Fruit fly (Drosophila melanogaster): ENCODE measurements around the gene Septin2.

Gene Septin2

DNA sequence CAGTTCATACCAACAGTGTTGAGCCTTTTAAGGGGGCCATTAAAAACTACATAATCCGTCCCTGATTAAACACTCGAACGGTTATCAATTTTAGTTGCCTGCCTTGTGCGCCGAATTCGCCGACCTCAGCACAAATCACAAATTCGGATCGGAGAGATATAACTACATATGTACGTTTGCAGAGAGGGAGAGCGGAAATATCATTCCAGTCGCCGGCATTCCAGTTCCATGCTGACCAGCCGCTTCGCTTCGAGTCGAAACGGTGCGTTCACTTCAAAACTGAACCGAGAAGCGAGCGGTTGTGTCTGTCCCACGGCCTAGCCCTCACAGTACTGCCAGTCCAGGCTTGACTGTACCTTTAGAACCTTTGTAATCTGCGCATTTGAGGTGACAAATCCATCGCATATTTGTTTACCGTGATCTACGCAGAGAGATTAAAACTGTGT lies 13.6 kb downstream of the Septin2 start:
- TF ChIP-seq noc (tag; optimal IDR thresholded peaks at IDR 0.05) = peak; percentile 72

DNA sequence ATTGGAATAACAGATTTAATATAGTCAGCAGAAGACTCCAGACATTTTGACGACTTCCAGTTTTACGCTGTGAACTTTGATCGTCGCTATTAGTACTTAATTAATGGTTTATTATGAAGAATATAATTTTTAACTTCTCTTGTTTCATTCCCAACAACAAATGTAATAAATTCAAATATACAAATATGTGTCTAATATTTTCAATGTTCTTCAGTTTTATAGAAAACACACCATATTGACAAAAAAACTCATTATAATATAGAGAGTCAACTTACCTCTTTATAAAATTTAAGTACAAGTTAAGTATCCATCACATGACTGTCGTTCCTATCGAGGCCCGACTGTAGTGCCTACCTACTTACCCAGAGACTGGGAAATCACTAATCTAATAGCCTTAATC lies 14.8 kb downstream of the Septin2 start:
- TF ChIP-seq noc (tag; optimal IDR thresholded peaks at IDR 0.05) = no peak

DNA sequence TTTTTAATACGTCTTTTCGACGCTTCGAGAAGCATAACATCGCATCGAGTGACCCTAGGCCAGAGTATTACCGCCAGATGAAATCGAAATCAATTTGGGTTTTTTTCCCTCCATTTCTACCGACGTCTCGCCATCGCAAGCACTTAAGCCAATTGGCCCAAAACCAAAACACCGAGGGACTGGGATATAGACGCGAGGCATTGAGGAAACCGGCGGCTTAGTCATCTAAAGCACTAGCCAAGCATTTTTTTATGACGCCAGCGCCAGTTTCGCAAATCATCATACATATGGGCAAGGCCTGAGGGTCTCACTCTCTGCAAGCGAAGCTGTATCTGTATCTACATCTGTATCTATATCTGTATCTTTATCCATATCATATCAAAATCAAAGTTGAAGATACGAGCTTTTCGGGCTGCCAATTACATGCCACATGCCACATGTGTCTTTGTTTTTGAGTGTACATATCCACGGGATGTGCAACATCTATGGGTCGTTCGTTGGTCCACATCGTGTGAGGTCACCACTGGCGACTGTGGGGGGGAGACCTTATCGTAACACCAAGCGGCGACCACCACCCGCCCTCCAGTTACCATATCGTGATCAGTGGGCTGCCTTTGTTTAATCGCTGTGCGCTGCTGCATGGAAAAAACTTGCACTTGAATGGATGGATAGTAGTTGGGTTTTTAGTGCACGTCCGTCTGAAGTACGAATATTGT lies 20.5 kb downstream of the Septin2 start:
- no peak for TF ChIP-seq noc (tag; optimal IDR thresholded peaks at IDR 0.05)

DNA sequence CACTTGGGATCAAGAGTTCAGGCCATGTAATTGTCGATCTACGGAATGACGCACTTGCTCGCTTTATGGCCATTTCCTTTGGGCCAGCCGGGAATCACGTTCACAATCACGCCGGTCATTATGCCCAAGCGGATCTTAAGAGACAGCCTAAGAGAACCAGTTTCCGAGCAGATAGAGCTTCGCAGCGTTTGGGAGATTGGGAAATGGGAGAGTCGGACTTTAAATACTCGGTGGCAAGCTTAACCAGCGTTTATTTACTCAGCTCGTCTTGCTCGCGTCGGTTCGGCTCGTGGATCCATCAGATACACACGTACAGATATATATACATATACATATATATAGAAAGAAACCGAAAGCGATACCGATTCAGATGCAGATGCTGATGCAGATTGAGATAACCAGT lies 22.6 kb downstream of the Septin2 start:
- TF ChIP-seq noc (tag; optimal IDR thresholded peaks at IDR 0.05) = no peak

DNA sequence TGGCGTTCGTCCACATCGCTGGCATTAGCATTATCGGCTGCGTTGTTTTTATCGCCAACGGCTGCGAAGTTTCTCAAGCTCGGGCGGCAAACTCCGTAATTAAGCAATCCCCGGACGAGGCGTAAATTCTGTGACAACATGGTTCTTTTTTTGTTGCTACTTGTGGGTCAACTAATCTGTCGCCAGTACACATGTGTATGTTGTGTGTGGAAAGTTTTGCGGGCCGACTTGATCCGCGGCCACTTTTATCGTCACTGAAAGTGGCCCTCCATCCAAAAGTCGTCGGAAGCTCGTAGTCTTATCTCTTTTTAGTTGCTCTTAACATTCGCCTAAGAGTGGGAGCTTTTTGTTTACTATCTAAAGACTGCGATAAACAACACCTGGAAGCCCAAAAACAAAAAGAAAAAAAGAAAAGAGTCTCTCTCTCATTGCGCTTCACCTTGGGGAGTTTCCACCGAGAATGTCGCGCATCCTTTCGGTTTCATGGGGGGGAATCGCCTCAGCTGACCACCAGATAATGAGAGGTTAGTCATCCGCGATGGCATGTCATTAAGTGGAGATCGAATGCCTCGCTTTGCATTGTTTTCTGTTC lies 24.2 kb downstream of the Septin2 start, which contains the start of gene CG10877:
Gene CG10877, minus strand, starts transcription at position 238 of the 592 bp plus-strand sequence.
- TF ChIP-seq noc (tag; optimal IDR thresholded peaks at IDR 0.05) = no peak

DNA sequence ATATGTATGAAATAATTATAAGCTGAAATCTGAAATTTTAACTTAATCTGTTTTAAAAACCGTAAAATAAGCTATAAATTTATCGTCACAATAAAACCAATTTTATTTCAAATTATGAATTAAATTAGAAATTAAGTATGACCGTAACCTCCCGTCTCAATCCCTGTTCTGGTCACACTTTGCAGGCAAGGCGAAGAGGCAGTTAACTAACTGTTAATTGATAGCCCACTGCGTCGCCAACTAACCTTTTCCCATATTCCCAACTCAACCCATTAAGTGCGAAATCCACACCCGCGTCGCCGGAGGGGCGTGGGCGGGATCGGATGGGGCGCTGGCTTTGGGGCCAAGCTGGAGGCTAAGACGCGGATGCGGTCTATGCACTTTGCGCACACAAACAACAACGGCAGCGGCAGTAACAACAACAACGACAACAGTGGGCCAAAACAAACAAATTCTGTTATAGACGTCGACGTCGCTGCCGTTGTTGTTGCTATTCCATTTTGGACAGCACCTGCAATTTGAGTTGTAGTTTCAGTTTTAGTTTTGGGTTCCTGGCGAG lies 27.4 kb downstream of the Septin2 start, which contains the start of gene CG5191:
Gene CG5191, plus strand, starts transcription at position 198 of the 559 bp plus-strand sequence.
- no peak for TF ChIP-seq noc (tag; optimal IDR thresholded peaks at IDR 0.05)

DNA sequence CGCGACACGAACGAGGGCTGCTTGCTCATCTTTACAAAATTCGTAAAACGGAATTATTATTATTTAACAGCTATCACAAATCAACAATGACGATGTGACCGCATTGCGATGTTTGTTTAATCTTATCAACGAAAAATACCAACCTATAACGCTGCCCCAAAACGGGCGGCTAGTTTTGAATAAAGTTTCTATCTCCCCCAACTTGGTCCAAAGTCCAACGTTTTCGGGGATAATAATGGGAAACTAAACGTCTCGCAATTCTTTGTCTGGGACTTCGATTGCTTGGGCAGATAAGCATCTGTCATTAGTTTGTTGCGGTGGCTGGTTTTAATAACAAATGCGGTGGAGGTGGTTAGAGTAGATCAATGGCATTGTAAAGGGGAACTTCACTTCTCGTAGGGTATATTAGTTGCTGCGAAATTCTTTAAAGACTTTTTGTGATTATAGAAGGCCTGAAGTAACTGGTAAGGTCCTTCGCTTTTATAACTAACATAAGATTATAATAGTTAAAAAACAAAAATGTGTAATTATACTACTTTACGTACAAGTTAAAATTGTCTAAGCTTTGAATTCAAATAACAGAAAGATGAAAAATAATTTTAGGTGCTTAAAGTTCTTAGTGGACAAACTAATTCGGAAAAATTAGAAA lies 28.0 kb downstream of the Septin2 start, which contains the start of gene CG15922:
Gene CG15922, minus strand, starts transcription at position 262 of the 649 bp plus-strand sequence.
- TF ChIP-seq noc (tag; optimal IDR thresholded peaks at IDR 0.05) = no peak

DNA sequence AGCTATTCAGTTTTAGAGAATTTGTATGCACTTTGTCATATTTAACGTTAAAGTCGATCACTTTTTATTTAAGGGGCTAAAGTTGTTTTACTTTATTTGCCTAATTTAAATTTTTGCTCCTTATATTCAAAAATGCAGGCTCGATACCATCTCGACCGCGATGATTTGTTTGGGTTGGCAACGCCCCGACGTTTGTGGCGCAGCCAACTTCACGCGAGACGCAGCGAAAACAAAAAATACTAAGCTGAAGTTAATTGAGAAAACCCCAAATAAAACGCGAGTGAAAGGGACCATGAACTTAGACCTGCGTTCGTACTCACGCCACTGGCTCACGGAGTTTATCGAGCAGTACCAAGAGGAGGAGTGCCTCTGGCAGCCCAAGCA lies 30.1 kb downstream of the Septin2 start:
- no peak for TF ChIP-seq noc (tag; optimal IDR thresholded peaks at IDR 0.05)

DNA sequence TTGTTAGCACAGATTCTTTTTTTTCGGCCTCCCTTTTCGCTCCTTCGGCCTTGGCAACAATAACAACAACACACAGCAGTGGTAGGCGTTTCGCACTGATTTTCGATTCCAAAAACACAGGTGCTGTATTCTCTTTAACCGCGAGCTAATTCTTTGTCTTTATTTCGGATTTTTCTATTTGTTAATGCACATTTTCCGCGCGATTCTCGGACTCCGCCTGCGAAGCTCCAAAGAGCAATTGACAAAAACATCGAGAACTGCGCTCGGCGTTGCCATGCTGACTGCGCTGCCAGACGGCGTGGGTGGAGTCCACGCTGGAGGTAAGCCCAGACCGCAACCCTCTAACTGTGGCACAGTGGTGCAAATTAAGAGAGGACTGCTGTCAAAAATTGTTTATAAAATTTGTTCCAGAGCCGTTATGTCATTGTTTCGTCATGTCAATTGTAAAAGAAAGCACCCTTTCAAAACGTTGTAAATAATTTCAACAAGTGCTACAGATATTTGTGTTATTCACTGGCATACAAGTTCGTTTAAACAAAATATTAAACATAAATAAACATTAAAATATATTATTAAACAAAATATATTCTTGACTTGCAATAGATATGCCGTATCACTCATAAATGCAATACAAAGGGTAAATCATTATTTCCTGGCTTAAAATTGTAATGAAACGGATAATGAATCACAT lies 30.6 kb downstream of the Septin2 start, which contains the start of the genes DPCoAC and CG5180:
Gene DPCoAC, minus strand, starts transcription at position 253 of the 691 bp plus-strand sequence.
Gene CG5180, plus strand, starts transcription at position 516 of the 691 bp plus-strand sequence.
- peak; percentile 36 for TF ChIP-seq noc (tag; optimal IDR thresholded peaks at IDR 0.05)

DNA sequence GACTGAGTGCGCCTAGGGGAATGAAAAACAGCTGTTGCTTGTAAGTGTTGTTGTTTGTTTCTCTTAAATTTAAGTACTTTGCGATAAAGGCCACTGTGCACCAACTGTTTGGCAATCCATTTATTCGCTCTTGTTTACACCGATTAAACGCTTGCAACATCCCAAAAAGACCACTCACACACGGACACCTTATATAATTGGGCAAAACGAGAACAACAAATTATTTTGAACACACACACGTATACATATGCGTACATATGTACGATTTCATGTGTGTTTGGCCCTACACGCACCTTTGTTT lies 31.1 kb downstream of the Septin2 start:
- TF ChIP-seq noc (tag; optimal IDR thresholded peaks at IDR 0.05) = no peak

DNA sequence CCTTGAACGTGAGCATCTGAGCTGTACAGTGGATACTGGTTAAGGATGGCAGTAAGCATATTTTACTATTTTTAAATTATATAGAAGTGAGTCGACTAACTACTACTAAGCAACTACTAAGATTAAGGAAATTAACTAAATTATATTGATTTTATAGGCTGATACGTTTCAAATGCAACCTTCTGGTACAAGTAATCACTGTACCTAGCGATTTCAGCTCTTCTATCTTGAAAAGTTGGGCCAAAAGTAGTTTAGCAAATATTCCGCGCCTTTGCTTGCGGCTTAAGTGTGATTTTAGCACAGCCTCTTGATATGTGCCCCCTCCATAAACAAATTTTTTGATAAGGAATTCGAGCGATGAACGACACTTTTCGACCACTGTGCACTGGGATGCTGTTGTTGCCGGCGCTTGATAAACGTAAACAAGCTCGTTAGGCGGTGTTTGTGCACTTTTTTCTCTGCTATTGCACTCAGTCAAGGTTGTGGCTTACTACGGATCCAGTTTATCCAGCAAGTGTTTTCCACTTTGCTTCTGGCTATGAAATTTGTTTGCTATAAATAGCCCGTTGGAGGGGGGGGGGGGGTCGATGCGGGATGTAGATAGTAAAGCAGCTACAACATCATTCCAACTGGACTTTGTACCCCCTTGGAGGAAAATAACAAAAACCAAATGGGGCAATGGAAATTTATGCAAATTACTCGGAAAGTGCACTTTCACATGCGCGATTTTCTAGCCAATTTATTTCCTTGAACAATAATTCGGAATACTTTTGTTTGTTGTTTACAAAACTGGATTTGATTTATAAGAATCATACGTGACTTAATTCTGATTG lies 31.7 kb downstream of the Septin2 start:
- TF ChIP-seq noc (tag; optimal IDR thresholded peaks at IDR 0.05) = peak; percentile 87

DNA sequence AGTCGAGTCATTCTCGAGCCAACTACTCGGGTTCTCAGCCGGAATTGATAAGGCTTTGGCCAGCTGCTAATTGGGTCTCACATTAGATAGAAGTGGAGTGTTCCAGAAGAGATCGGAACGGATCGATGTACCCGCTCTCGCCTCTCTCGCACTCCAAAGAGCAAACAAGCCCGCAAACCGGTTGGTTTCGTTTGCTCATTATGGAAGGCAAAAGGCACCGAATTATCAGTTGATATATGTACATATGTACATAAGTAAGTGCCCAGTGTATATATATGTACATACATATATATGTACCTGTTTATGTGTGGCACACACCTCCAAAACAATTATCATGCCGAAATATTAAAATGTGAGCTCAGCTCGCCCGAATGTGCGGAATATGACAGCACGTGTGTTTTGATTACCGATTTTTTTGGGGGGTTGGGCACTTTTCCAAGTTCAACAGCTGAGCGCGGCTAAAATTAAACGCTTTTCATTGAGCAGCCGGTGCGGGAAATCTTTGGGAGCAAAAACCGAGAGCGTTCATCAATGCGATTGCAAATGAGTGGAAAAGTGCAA lies 32.4 kb downstream of the Septin2 start:
- no peak for TF ChIP-seq noc (tag; optimal IDR thresholded peaks at IDR 0.05)

DNA sequence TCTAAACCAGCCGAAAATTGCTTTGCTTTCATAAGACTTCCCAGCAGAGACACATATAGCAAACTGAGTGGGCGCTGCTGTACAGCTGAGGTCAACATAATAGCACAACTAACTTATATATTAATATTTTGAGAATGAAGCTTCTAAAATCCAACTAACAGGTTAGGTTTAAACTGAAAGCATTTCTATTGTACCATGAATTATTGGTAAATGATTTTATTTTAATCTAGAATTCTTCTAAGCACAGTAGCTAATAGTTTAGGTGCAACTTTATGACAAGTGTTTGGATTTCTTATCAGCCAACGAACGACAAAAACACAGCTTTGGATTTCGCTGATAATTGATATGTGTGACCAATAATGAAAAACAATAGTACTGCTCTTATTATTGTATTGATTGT lies 33.1 kb downstream of the Septin2 start:
- peak; percentile 39 for TF ChIP-seq noc (tag; optimal IDR thresholded peaks at IDR 0.05)

DNA sequence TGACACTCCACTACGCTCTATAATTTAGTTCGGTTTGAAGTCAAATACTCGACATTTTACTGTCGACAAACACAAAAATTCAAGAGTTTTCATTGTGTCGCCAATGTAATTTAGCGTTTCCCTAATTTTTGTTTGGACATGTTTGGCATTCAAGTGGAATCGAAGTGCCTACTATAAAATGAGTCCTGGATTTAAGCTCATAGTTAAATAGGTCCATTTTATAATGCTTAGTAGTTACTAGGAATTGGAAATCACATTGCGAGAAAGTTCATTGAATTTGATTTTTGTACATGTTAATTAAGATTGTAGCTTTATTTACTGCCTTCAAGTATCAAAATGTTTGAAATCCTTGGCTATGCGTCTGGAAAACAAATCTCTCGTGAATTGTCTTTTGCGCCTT lies 33.9 kb downstream of the Septin2 start, which contains the start of gene att-ORFB:
Gene att-ORFB, minus strand, starts transcription at position 101 of the 400 bp plus-strand sequence.
- no peak for TF ChIP-seq noc (tag; optimal IDR thresholded peaks at IDR 0.05)
